Fruit fly (Drosophila melanogaster): ENCODE measurements around the gene CG18749.
A peak's percentile ranks its signal among the peaks of the same experiment; 100 is the strongest.

The CG18749 gene

DNA sequence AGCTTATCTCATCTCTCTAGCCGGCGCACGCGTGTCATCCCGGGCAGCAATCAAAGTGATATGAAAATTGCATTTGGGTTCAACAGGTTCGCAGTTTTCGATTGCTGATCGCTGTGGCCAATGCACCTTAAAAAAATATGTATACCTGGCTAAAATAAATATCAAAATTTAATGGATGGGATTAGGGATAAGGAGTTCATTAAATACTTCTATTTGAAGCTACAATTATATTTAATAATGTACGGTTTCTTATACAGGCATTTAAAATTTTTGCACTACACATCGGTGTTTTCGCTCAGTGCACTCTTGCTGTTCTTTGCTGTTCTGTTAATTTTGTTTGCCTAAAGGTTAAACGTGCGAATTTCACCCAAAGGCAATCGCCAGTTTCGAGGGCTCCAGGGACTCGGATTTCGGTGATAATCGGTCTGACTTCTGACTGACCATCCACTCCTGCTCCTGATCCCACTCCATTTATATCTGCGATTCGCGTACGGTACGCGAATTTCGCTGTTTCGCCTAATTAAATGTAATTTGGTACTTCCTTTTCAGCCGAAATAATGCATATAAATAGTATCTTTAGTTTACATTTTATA, 28.8 kb downstream of the CG18749 start (continued):
- TF ChIP-seq Smox (GFP tag; optimal IDR thresholded peaks at IDR 0.05) (peak; percentile 73), dac (GFP tag; optimal IDR thresholded peaks at IDR 0.05) (no peak), topi (GFP tag; optimal IDR thresholded peaks at IDR 0.05) (peak; percentile 70), svp (GFP tag) (peak; percentile 100), CG11294 (GFP tag; IDR thresholded peaks at IDR 0.05) (no peak), lz (GFP tag; optimal IDR thresholded peaks at IDR 0.05) (peak; percentile 65), fd59A (GFP tag; optimal IDR thresholded peaks at IDR 0.05) (no peak), spab (GFP tag; optimal IDR thresholded peaks at IDR 0.05) (no peak), Ets21C (GFP tag; optimal IDR thresholded peaks at IDR 0.05) (peak; percentile 62)

DNA sequence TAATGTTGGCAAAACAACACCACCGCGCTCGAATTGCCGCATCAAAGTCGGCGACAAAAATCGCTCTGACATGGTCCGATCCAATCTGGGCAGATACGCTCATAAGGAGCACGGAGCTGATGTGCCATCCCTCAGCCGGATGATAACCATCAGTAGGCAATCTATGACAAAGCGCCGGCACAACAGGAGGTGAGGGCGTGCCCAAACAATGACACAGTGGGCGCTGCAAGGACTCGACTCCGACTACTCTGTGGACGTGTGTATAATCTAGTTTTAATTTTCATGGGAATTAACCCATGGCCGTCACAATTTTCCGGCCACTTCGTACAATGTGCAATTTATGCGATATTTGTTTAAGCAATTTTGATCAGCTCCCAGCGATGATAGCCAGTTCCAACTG, 31.2 kb downstream of the CG18749 start:
- TF ChIP-seq Ets21C (GFP tag; optimal IDR thresholded peaks at IDR 0.05) (no peak), svp (GFP tag) (no peak), CG11762 (GFP tag; optimal IDR thresholded peaks at IDR 0.05; ENCODE audit: insufficient read depth) (no peak), Gug (GFP tag; IDR thresholded peaks at IDR 0.05) (no peak), Sox14 (GFP tag; optimal IDR thresholded peaks at IDR 0.05) (no peak), CG4318 (GFP tag; optimal IDR thresholded peaks at IDR 0.05) (no peak), CG3032 (tag; optimal IDR thresholded peaks at IDR 0.05) (no peak), dac (GFP tag; optimal IDR thresholded peaks at IDR 0.05) (no peak), salr (GFP tag; optimal IDR thresholded peaks at IDR 0.05) (no peak), CG10669 (GFP tag; optimal IDR thresholded peaks at IDR 0.05) (no peak), Blimp-1 (GFP tag; optimal IDR thresholded peaks at IDR 0.05) (no peak), CG16779 (tag; optimal IDR thresholded peaks at IDR 0.05) (no peak), eg (GFP tag; IDR thresholded peaks at IDR 0.05) (no peak), Lpt (GFP tag; optimal IDR thresholded peaks at IDR 0.05) (no peak), Hr38 (GFP tag; optimal IDR thresholded peaks at IDR 0.05) (no peak), lz (GFP tag; optimal IDR thresholded peaks at IDR 0.05) (no peak), acj6 (GFP tag; optimal IDR thresholded peaks at IDR 0.05) (no peak), CG9139 (GFP tag; optimal IDR thresholded peaks at IDR 0.05) (no peak), OdsH (GFP tag; optimal IDR thresholded peaks at IDR 0.05) (no peak)

DNA sequence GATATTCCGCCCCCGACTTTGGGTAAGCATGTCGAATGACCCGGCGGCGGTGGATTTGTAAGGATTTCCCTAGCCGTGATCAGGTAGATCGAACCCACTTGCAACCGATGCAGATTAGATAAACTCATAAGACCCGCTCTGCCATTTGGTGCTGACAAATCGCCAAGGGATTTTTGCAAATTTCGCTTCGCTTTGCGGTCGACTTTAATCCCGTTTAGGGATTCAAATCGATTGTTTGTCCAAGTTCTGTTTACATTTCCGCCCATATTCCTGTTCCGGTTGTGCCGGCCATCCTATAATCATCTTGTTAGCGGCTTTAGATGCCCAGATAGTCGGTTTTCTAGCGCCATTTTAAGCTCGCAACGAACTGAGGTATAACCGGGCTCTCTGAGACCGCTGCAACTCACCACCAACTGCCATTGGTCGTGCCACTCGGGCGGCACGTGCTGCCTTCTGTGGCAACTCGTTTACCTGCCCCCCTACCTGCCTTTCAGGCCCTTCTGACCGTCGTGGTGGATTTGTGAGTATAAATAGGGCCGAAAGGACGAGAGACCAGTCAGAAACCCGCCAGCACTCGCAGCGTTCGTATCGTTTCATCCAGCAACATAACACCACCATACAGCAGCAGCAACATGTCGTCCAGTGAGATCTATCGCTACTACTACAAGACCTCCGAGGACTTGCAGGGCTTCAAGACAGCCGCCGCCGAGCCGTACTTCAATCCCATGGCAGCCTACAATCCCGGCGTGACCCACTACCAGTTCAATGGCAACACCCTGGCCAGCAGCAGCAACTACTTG, 33.8 kb downstream of the CG18749 start, which contains the start of gene ato:
Gene ato, plus strand, starts transcription at position 559 of the 800 bp plus-strand sequence.
- TF ChIP-seq CG11294 (GFP tag; IDR thresholded peaks at IDR 0.05) (no peak), ss (GFP tag; optimal IDR thresholded peaks at IDR 0.05) (peak in 1 of 2 experiments; percentile 5), CG6163 (GFP tag; IDR thresholded peaks at IDR 0.05) (0 out of 3 replicates have a peak, but pooled peaks have one; percentile 18)

DNA sequence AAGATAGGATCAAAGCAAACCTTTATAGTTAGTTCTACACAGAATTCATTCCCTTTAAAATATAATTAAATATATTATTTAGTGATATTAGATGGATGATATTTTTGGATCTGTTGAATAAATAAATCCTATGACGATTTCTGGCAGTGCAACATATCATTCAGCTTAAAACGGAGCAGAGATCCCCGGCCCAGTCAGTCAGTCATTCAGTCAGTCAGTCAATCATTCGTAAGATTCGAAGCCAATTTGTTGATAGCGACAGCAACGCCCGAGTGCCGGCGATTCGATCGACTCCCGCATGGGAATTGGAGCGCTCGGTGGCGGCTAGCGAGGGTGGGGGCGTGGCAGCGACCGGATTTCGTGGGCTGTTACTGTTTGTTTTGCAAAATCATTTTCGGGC, 36.1 kb downstream of the CG18749 start:
- peak; percentile 16 for TF ChIP-seq esn (GFP tag; optimal IDR thresholded peaks at IDR 0.05)
- TF ChIP-seq Eip78C (GFP tag): peak; percentile 38
- peak; percentile 93 for TF ChIP-seq svp (GFP tag)
- TF ChIP-seq net (GFP tag; optimal IDR thresholded peaks at IDR 0.05): no peak
- TF ChIP-seq CG10669 (GFP tag; optimal IDR thresholded peaks at IDR 0.05): no peak

DNA sequence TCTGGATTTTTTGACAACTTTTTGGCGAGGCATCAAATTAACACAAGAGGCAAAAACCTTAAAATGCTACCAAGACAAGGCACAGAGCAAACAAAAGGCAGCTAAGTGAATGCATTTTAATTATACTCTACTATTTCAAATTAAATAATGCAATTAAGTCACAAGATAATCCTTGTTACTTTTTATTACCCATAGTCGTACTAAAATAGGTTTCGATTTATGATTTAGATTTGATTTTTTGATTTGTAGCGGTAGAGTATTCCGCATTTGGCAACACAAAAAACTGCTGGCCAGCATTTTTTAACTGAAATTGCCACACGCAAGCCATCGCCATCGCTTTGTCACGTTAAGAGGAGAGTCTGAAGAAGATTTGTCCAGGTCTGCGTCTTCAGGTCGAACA, 38.9 kb downstream of the CG18749 start:
- TF ChIP-seq CG34406 (GFP tag; optimal IDR thresholded peaks at IDR 0.05) (peak; percentile 22), cyc (GFP tag; optimal IDR thresholded peaks at IDR 0.05) (peak; percentile 19), CG32006 (GFP tag; optimal IDR thresholded peaks at IDR 0.05) (no peak), Hr39 (GFP tag; optimal IDR thresholded peaks at IDR 0.05) (peak; percentile 54), CG6792 (GFP tag; optimal IDR thresholded peaks at IDR 0.05) (peak; percentile 4), Sox102F (GFP tag; optimal IDR thresholded peaks at IDR 0.05) (peak; percentile 59), lz (GFP tag; optimal IDR thresholded peaks at IDR 0.05) (peak; percentile 27), Ets21C (GFP tag; optimal IDR thresholded peaks at IDR 0.05) (peak; percentile 24), CG10631 (GFP tag; optimal IDR thresholded peaks at IDR 0.05) (no peak), CG4318 (GFP tag; optimal IDR thresholded peaks at IDR 0.05) (no peak), pdm3 (GFP tag; optimal IDR thresholded peaks at IDR 0.05) (peak; percentile 0), Sox15 (GFP tag; optimal IDR thresholded peaks at IDR 0.05) (no peak), svp (GFP tag) (peak; percentile 81), CG6163 (GFP tag; IDR thresholded peaks at IDR 0.05) (no peak), Blimp-1 (GFP tag; optimal IDR thresholded peaks at IDR 0.05) (peak; percentile 53), Smox (GFP tag; optimal IDR thresholded peaks at IDR 0.05) (peak; percentile 51), CG31627 (GFP tag; optimal IDR thresholded peaks at IDR 0.05) (peak; percentile 33), vri (GFP tag; optimal IDR thresholded peaks at IDR 0.05) (peak; percentile 5), topi (GFP tag; optimal IDR thresholded peaks at IDR 0.05) (peak; percentile 45), Eip78C (GFP tag) (peak; percentile 82), esn (GFP tag; optimal IDR thresholded peaks at IDR 0.05) (peak; percentile 54), Met (GFP tag; optimal IDR thresholded peaks at IDR 0.05) (peak; percentile 55)
